Fruit fly (Drosophila melanogaster): ENCODE results near the gene Ccdc56.

dm6 chr3L:11699163-11699562 lies 9.6 kb upstream of the Ccdc56 start, which contains the start of gene Dnai2:
- TF ChIP-seq h (GFP tag; optimal IDR thresholded peaks at IDR 0.05): no peak
- no peak for TF ChIP-seq sv (GFP tag; optimal IDR thresholded peaks at IDR 0.05)

Data from whole organism, wandering third instar larva.